Fruit fly (Drosophila melanogaster) whole organism, adult: ENCODE measurements around the gene Ccdc114.

Experiments used
- CG11617 ChIP-seq: fragments of 200-800 bp; sonication (Bioruptor generic); optimal IDR thresholded peaks from 2 replicates; lab custom pipeline; 2017; ENCODE audit warnings: mild to moderate bottlenecking, missing biosample characterization, missing genetic modification reagents, missing genetic modification characterization
- CG12768 ChIP-seq: fragments of 200-800 bp; sonication (Bioruptor generic); optimal IDR thresholded peaks from 2 replicates; lab custom pipeline; 2017; ENCODE audit warnings: missing biosample characterization, missing genetic modification characterization, mild to moderate bottlenecking, moderate library complexity, missing genetic modification reagents
- CG14711 ChIP-seq: fragments of 200-800 bp; sonication (Bioruptor generic); optimal IDR thresholded peaks from 2 replicates; lab custom pipeline; 2018; ENCODE audit warnings: missing biosample characterization, mild to moderate bottlenecking, missing genetic modification characterization, moderate library complexity
- CG1620 ChIP-seq: fragments of 200-800 bp; sonication (Bioruptor generic); optimal IDR thresholded peaks from 2 replicates; lab custom pipeline; 2016; ENCODE audit warnings: missing biosample characterization, missing genetic modification characterization
- CG33017 ChIP-seq: fragments of 200-800 bp; sonication (Bioruptor generic); optimal IDR thresholded peaks from 2 replicates; lab custom pipeline; 2018; ENCODE audit warnings: missing biosample characterization, mild to moderate bottlenecking, missing genetic modification characterization, moderate library complexity
- CG5204 ChIP-seq: fragments of 200-800 bp; sonication (Bioruptor generic); optimal IDR thresholded peaks from 2 replicates; lab custom pipeline; 2016; ENCODE audit warnings: missing biosample characterization, missing genetic modification characterization
- CG7045 ChIP-seq: fragments of 200-800 bp; sonication (Bioruptor generic); optimal IDR thresholded peaks from 2 replicates; lab custom pipeline; 2017; ENCODE audit warnings: missing biosample characterization, mild to moderate bottlenecking, missing genetic modification characterization
- CG7101 ChIP-seq: fragments of 200-800 bp; sonication (Bioruptor generic); optimal IDR thresholded peaks from 2 replicates; lab custom pipeline; 2018; ENCODE audit warnings: missing biosample characterization, mild to moderate bottlenecking, missing genetic modification characterization, moderate library complexity
- Clk ChIP-seq: fragments of 200-800 bp; sonication (Bioruptor generic); optimal IDR thresholded peaks from 2 replicates; lab custom pipeline; 2017; ENCODE audit warnings: missing biosample characterization, missing genetic modification characterization
- Crg-1 ChIP-seq: fragments of 200-800 bp; sonication (Bioruptor generic); optimal IDR thresholded peaks from 2 replicates; lab custom pipeline; 2016; ENCODE audit warnings: missing biosample characterization, missing genetic modification characterization
- Hr96 ChIP-seq: fragments of 200-800 bp; sonication (Bioruptor generic); optimal IDR thresholded peaks from 2 replicates; lab custom pipeline; 2016; ENCODE audit warnings: missing biosample characterization, missing genetic modification characterization
- Mnt ChIP-seq: fragments of 200-800 bp; sonication (Bioruptor generic); optimal IDR thresholded peaks from 2 replicates; lab custom pipeline; 2016; ENCODE audit warnings: missing biosample characterization, mild to moderate bottlenecking, missing genetic modification characterization
- bab1 ChIP-seq: fragments of 200-800 bp; sonication (Bioruptor generic); optimal IDR thresholded peaks from 3 replicates; lab custom pipeline; 2019; ENCODE audit warnings: missing biosample characterization, mild to moderate bottlenecking, missing genetic modification characterization, moderate library complexity
- cic ChIP-seq: fragments of 200-800 bp; sonication (Bioruptor generic); optimal IDR thresholded peaks from 2 replicates; lab custom pipeline; 2017; ENCODE audit warnings: missing biosample characterization, mild to moderate bottlenecking, missing genetic modification characterization, moderate library complexity
- cnc ChIP-seq, 2 experiments: fragments of >200 bp; optimal IDR thresholded peaks; 2 replicates each; lab custom pipeline; 2017
- kay ChIP-seq: fragments of 200-800 bp; sonication (Bioruptor generic); peaks from one replicate; lab custom pipeline; 2016; ENCODE audit warnings: missing biosample characterization, missing genetic modification characterization, borderline replicate concordance
- ovo ChIP-seq: fragments of 200-800 bp; sonication (Bioruptor generic); optimal IDR thresholded peaks from 2 replicates; lab custom pipeline; 2016; ENCODE audit warnings: missing biosample characterization, missing genetic modification characterization
- pad ChIP-seq: fragments of 200-800 bp; sonication (Bioruptor generic); optimal IDR thresholded peaks from 3 replicates; lab custom pipeline; 2017; ENCODE audit warnings: missing biosample characterization, missing genetic modification characterization, mild to moderate bottlenecking, moderate library complexity, missing genetic modification reagents
- tj ChIP-seq: fragments of 200-800 bp; sonication (Bioruptor generic); optimal IDR thresholded peaks from 3 replicates; lab custom pipeline; 2017; ENCODE audit warnings: missing biosample characterization, mild to moderate bottlenecking, missing genetic modification characterization, moderate library complexity
- toe ChIP-seq: fragments of 200-800 bp; sonication (Bioruptor generic); optimal IDR thresholded peaks from 2 replicates; lab custom pipeline; 2016; ENCODE audit warnings: missing biosample characterization, missing genetic modification characterization

Gene Ccdc114

dm6 chr3R:16655000-16655493, 30.5 kb upstream of the Ccdc114 start:
- TF ChIP-seq kay (GFP tag; lab: Kevin White, UChicago) (peak; percentile 92), CG14711 (tag; lab: Kevin White, UChicago) (no peak), CG7101 (tag; lab: Kevin White, UChicago) (no peak), CG5204 (no peak), CG1620 (GFP tag; lab: Kevin White, UChicago) (no peak), cic (GFP tag; lab: Kevin White, UChicago) (peak; percentile 4), Crg-1 (GFP tag; lab: Kevin White, UChicago) (no peak), Clk (GFP tag; lab: Kevin White, UChicago) (no peak), CG11617 (GFP tag; lab: Kevin White, UChicago) (no peak), CG33017 (no peak), tj (peak; percentile 7), CG7045 (GFP tag; lab: Kevin White, UChicago) (no peak), toe (GFP tag; lab: Kevin White, UChicago) (no peak), bab1 (no peak), pad (GFP tag; lab: Kevin White, UChicago) (no peak), ovo (no peak), cnc (optimal IDR thresholded peaks at IDR 0.05; lab: Kevin White, UChicago) (no peak), CG12768 (GFP tag; lab: Kevin White, UChicago) (peak; percentile 13), Mnt (no peak), Hr96 (GFP tag; lab: Kevin White, UChicago) (peak; percentile 5)

- TF ChIP-seq toe (GFP tag; lab: Kevin White, UChicago) (no peak), Crg-1 (GFP tag; lab: Kevin White, UChicago) (no peak), Mnt (peak; percentile 26), kay (GFP tag; lab: Kevin White, UChicago) (peak; percentile 98), cnc (optimal IDR thresholded peaks at IDR 0.05; lab: Kevin White, UChicago) (no peak), pad (GFP tag; lab: Kevin White, UChicago) (no peak), CG7045 (GFP tag; lab: Kevin White, UChicago) (no peak), ovo (no peak), CG11617 (GFP tag; lab: Kevin White, UChicago) (no peak), CG5204 (no peak), CG14711 (tag; lab: Kevin White, UChicago) (no peak), bab1 (peak; percentile 56), CG1620 (GFP tag; lab: Kevin White, UChicago) (no peak), CG12768 (GFP tag; lab: Kevin White, UChicago) (peak; percentile 2), tj (no peak), Hr96 (GFP tag; lab: Kevin White, UChicago) (no peak), CG7101 (tag; lab: Kevin White, UChicago) (no peak), Clk (GFP tag; lab: Kevin White, UChicago) (no peak), cic (GFP tag; lab: Kevin White, UChicago) (no peak), CG33017 (no peak)
These were observed 27.6 kb upstream of the Ccdc114 start, which contains the start of gene CG14907 for dm6 chr3R:16652091-16652490. Gene CG14907 (minus strand): TSS chr3R:16652319.

DNA sequence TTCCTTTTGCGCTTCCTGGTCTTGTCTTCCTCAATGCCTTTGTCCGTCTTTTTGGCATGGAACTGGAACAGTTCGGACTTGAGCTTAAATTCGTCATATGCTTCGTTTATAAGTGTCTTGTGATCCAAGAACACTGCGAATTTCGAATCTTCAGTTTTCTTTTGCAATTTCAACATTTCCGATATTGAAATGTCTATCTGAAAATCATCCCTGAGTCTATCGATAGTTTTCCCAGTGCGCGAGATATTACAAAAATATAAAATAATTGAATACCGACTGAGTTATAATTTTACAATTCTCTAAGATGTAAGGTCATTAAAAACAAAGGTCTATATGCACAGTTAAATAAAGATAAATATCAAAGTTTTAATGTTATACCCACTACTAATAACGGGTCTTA, 26.4 kb upstream of the Ccdc114 start, which contains the start of gene Mettl4:
TSS of gene Mettl4 (minus strand) at position 208 of the 400 bp plus-strand sequence.
- no peak for TF ChIP-seq Mnt
- TF ChIP-seq Clk (GFP tag; lab: Kevin White, UChicago), result no peak
- no peak for TF ChIP-seq CG11617 (GFP tag; lab: Kevin White, UChicago)
- TF ChIP-seq bab1, result peak; percentile 3
- no peak for TF ChIP-seq CG5204
- TF ChIP-seq CG1620 (GFP tag; lab: Kevin White, UChicago), result no peak
- TF ChIP-seq CG7045 (GFP tag; lab: Kevin White, UChicago), result no peak
- no peak for TF ChIP-seq CG33017

DNA sequence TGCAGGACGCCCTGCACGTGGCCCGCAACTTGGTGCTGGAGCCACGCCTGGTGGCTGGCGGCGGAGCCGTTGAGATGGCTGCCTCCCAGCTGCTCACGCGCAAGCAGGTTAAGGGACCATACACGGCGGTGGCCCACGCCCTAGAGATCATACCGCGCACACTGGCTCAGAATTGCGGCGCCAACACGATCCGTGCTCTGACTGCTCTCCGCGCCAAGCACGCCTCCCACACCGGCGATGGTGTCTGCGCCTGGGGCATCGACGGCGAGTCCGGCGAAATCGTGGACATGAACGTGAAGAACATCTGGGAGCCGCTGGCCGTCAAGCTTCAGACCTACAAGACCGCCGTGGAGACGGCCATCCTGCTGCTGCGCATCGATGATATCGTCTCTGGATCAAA, 24.8 kb upstream of the Ccdc114 start:
- TF ChIP-seq pad (GFP tag; lab: Kevin White, UChicago) (no peak), Hr96 (GFP tag; lab: Kevin White, UChicago) (no peak), toe (GFP tag; lab: Kevin White, UChicago) (no peak)

dm6 chr3R:16647716-16648016, 23.1 kb upstream of the Ccdc114 start:
- TF ChIP-seq cic (GFP tag; lab: Kevin White, UChicago), result no peak
- no peak for TF ChIP-seq Clk (GFP tag; lab: Kevin White, UChicago)
- peak; percentile 14 for TF ChIP-seq bab1
- TF ChIP-seq CG7101 (tag; lab: Kevin White, UChicago), result no peak
- TF ChIP-seq Crg-1 (GFP tag; lab: Kevin White, UChicago), result no peak
- no peak for TF ChIP-seq CG1620 (GFP tag; lab: Kevin White, UChicago)
- no peak for TF ChIP-seq cnc (optimal IDR thresholded peaks at IDR 0.05; lab: Kevin White, UChicago)
- no peak for TF ChIP-seq CG14711 (tag; lab: Kevin White, UChicago)
- no peak for TF ChIP-seq CG33017
- no peak for TF ChIP-seq Hr96 (GFP tag; lab: Kevin White, UChicago)
- no peak for TF ChIP-seq kay (GFP tag; lab: Kevin White, UChicago)
- TF ChIP-seq CG7045 (GFP tag; lab: Kevin White, UChicago), result no peak
- no peak for TF ChIP-seq ovo
- no peak for TF ChIP-seq tj
- no peak for TF ChIP-seq CG5204
- peak; percentile 27 for TF ChIP-seq Mnt
- peak; percentile 22 for TF ChIP-seq CG12768 (GFP tag; lab: Kevin White, UChicago)
- TF ChIP-seq toe (GFP tag; lab: Kevin White, UChicago), result no peak
- TF ChIP-seq pad (GFP tag; lab: Kevin White, UChicago), result no peak
- no peak for TF ChIP-seq CG11617 (GFP tag; lab: Kevin White, UChicago)

- TF ChIP-seq Hr96 (GFP tag; lab: Kevin White, UChicago), result no peak
- TF ChIP-seq CG12768 (GFP tag; lab: Kevin White, UChicago), result peak; percentile 56
- no peak for TF ChIP-seq cnc (optimal IDR thresholded peaks at IDR 0.05; lab: Kevin White, UChicago)
- peak; percentile 65 for TF ChIP-seq bab1
- peak; percentile 62 for TF ChIP-seq CG1620 (GFP tag; lab: Kevin White, UChicago)
- peak; percentile 24 for TF ChIP-seq pad (GFP tag; lab: Kevin White, UChicago)
- peak; percentile 27 for TF ChIP-seq CG11617 (GFP tag; lab: Kevin White, UChicago)
- TF ChIP-seq toe (GFP tag; lab: Kevin White, UChicago), result peak; percentile 78
- TF ChIP-seq CG5204, result no peak
- no peak for TF ChIP-seq Mnt
- TF ChIP-seq CG7045 (GFP tag; lab: Kevin White, UChicago), result peak; percentile 71
- peak; percentile 44 for TF ChIP-seq ovo
- TF ChIP-seq tj, result peak; percentile 61
- peak; percentile 48 for TF ChIP-seq Crg-1 (GFP tag; lab: Kevin White, UChicago)
- TF ChIP-seq Clk (GFP tag; lab: Kevin White, UChicago), result no peak
- TF ChIP-seq CG7101 (tag; lab: Kevin White, UChicago), result peak; percentile 66
- peak; percentile 46 for TF ChIP-seq CG14711 (tag; lab: Kevin White, UChicago)
- peak; percentile 57 for TF ChIP-seq CG33017
- no peak for TF ChIP-seq cic (GFP tag; lab: Kevin White, UChicago)
- TF ChIP-seq kay (GFP tag; lab: Kevin White, UChicago), result peak; percentile 95
These were observed 22.6 kb upstream of the Ccdc114 start, which contains the start of the genes CG10324 and CCT3 for dm6 chr3R:16646952-16647715. Gene CG10324 (minus strand): TSS chr3R:16647004. Gene CCT3 (plus strand): TSS chr3R:16647605.
